Worm (Caenorhabditis elegans) whole organism, mixed stage, embryonic: Measurements from ENCODE around the gene C44H4.4.

Experiments
- blmp-1 ChIP-seq: fragments of 150-350 bp; optimal IDR thresholded peaks from 2 replicates; lab custom pipeline; 2014; ENCODE audit warnings: missing biosample characterization, missing genetic modification characterization
- ces-1 ChIP-seq: fragments of 150-350 bp; optimal IDR thresholded peaks from 2 replicates; lab custom pipeline; 2014; ENCODE audit warnings: missing biosample characterization, missing genetic modification reagents, missing genetic modification characterization
- drap-1 ChIP-seq: fragments of 200-800 bp; sonication (Bioruptor generic); optimal IDR thresholded peaks from 3 replicates; lab custom pipeline; 2018; ENCODE audit warnings: mild to moderate bottlenecking, missing genetic modification characterization, missing compliant biosample characterization
- lin-13 ChIP-seq: fragments of 150-350 bp; optimal IDR thresholded peaks from 2 replicates; lab custom pipeline; 2014; ENCODE audit warnings: missing biosample characterization, missing genetic modification characterization
- lsy-2 ChIP-seq: fragments of 150-350 bp; optimal IDR thresholded peaks from 2 replicates; lab custom pipeline; 2014; ENCODE audit warnings: missing biosample characterization, missing genetic modification characterization
- mep-1 ChIP-seq: fragments of 150-350 bp; optimal IDR thresholded peaks from 2 replicates; lab custom pipeline; 2017; ENCODE audit warnings: missing biosample characterization, missing genetic modification reagents, missing genetic modification characterization, inconsistent platforms
- nhr-12 ChIP-seq: fragments of 150-350 bp; optimal IDR thresholded peaks from 2 replicates; lab custom pipeline; 2014; ENCODE audit warnings: missing biosample characterization, missing genetic modification characterization
- nhr-2 ChIP-seq: fragments of 150-350 bp; optimal IDR thresholded peaks from 2 replicates; lab custom pipeline; 2014; ENCODE audit warnings: missing biosample characterization, missing genetic modification characterization
- pha-4 ChIP-seq: fragments of 150-350 bp; optimal IDR thresholded peaks from 2 replicates; lab custom pipeline; 2018; ENCODE audit warnings: missing biosample characterization, missing genetic modification reagents, missing genetic modification characterization
- snpc-4 ChIP-seq: fragments of 150-350 bp; optimal IDR thresholded peaks from 2 replicates; lab custom pipeline; 2014; ENCODE audit warnings: missing biosample characterization, missing genetic modification characterization
- sptf-1 ChIP-seq: sonication (generic microtip); optimal IDR thresholded peaks from 2 replicates; lab custom pipeline; 2017; ENCODE audit warnings: mild to moderate bottlenecking, missing genetic modification characterization, moderate library complexity, missing compliant biosample characterization
- unc-39 ChIP-seq: fragments of 150-350 bp; optimal IDR thresholded peaks from 2 replicates; lab custom pipeline; 2014; ENCODE audit warnings: missing biosample characterization, missing genetic modification characterization
- ztf-11 ChIP-seq: fragments of 150-350 bp; optimal IDR thresholded peaks from 2 replicates; lab custom pipeline; 2014; ENCODE audit warnings: missing biosample characterization, missing genetic modification characterization

ce11 chrX:14549709-14550199 is 39.1 kb downstream of the C44H4.4 start, which contains the start of gene ram-5:
- TF ChIP-seq nhr-12 (tag; lab: Kevin White, UChicago) (no peak), sptf-1 (tag; lab: Kevin White, UChicago) (no peak), drap-1 (GFP tag; lab: Kevin White, UChicago) (no peak), nhr-2 (tag; lab: Kevin White, UChicago) (no peak), ces-1 (GFP tag; lab: Kevin White, UChicago) (no peak), ztf-11 (no peak), unc-39 (tag; lab: Kevin White, UChicago) (no peak), blmp-1 (tag; lab: Kevin White, UChicago) (no peak), pha-4 (no peak), mep-1 (tag; lab: Kevin White, UChicago) (no peak), lsy-2 (tag; lab: Kevin White, UChicago) (no peak), lin-13 (no peak), snpc-4 (tag; lab: Kevin White, UChicago) (no peak)
